Worm (Caenorhabditis elegans): ENCODE measurements around the gene C53A5.16.

ce11 chrV:14474099-14474498 lies 48.3 kb downstream of the C53A5.16 start, which contains the start of gene clec-56:
- no peak for TF ChIP-seq lag-1 (GFP tag; IDR thresholded peaks at IDR 0.05)
- no peak for TF ChIP-seq attf-5 (GFP tag; optimal IDR thresholded peaks at IDR 0.05)
- no peak for TF ChIP-seq rec-8 (tag; optimal IDR thresholded peaks at IDR 0.05)
- peak; percentile 24 for TF ChIP-seq nhr-80 (tag; optimal IDR thresholded peaks at IDR 0.05)
